Fruit fly (Drosophila melanogaster) whole organism, pupa: ENCODE data around the gene CG13012.

Source experiments
- CG13204 ChIP-seq: fragments of 200-800 bp; sonication (Bioruptor generic); optimal IDR thresholded peaks from 2 replicates; lab custom pipeline; 2018; ENCODE audit warnings: missing biosample characterization, mild to moderate bottlenecking, missing genetic modification characterization, moderate library complexity
- CG17806 ChIP-seq: fragments of 200-800 bp; sonication (Bioruptor generic); optimal IDR thresholded peaks from 2 replicates; lab custom pipeline; 2018; ENCODE audit warnings: missing biosample characterization, mild to moderate bottlenecking, missing genetic modification characterization, moderate library complexity
- CG4496 ChIP-seq: fragments of 200-800 bp; sonication (Bioruptor generic); IDR thresholded peaks from 3 replicates; pipeline ENCODE4 v1.3.6; 2022; ENCODE audit warnings: missing biosample characterization, missing genetic modification characterization
- EcR ChIP-seq: fragments of 200-800 bp; sonication (Bioruptor generic); optimal IDR thresholded peaks from 3 replicates; lab custom pipeline; 2019; ENCODE audit warnings: missing biosample characterization, missing genetic modification characterization, mild to moderate bottlenecking, moderate library complexity, missing genetic modification reagents
- Ets98B ChIP-seq: fragments of 200-800 bp; sonication (Bioruptor generic); IDR thresholded peaks from 2 replicates; pipeline ENCODE4 v1.3.6; 2022; ENCODE audit warnings: missing biosample characterization, missing genetic modification characterization
- gl ChIP-seq: fragments of 200-800 bp; sonication (Bioruptor generic); optimal IDR thresholded peaks from 2 replicates; lab custom pipeline; 2018; ENCODE audit warnings: missing biosample characterization, mild to moderate bottlenecking, missing genetic modification characterization

CG13012 gene

DNA sequence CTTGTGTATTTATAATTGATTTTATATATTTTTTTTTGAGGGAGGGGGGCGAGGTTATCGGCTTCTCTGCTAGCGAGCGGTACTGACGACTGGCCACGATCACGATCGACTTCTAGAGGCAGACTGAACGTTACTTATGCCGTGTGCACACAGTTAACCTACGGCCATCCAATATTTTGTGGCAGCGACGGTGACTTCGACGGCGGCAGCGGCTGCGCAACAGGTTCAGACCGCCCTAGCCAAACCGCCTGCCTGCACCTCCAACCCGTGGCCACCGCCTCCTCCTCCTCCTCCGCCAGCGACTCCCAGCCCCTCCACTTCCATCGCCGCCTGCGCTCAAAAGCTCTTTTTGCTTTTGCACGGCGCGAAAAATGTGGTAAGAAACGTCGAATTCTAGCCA lies 55.1 kb downstream of the CG13012 start, which contains the start of gene CG9782:
Gene CG9782 (minus strand): TSS at position 128 of the 400 bp plus-strand sequence.
- TF ChIP-seq CG17806 (tag; lab: Kevin White, UChicago) (no peak), Ets98B (peak; percentile 32; the same call in 1 of the 2 replicates), gl (no peak), EcR (GFP tag; lab: Kevin White, UChicago) (peak; percentile 62), CG4496 (peak; percentile 33; the same call in 1 of the 3 replicates), CG13204 (GFP tag; lab: Kevin White, UChicago) (peak; percentile 99)
